Worm (Caenorhabditis elegans): ENCODE results near the gene cope-1.

cope-1 gene

ce11 chrIII:13426036-13426435 is at the start of gene cope-1:
cope-1 (plus strand) TSS chrIII:13426264.
- no peak for TF ChIP-seq madf-2 (tag; optimal IDR thresholded peaks at IDR 0.05)
- TF ChIP-seq pqm-1 (tag; optimal IDR thresholded peaks at IDR 0.05), result no peak
- no peak for TF ChIP-seq ceh-18 (tag; optimal IDR thresholded peaks at IDR 0.05)
- TF ChIP-seq hlh-30 (tag; optimal IDR thresholded peaks at IDR 0.05; ENCODE audit: insufficient read depth), result no peak
- no peak for TF ChIP-seq unc-42 (tag; optimal IDR thresholded peaks at IDR 0.05)
- no peak for TF ChIP-seq hlh-8 (tag; optimal IDR thresholded peaks at IDR 0.05)
- no peak for TF ChIP-seq F13H6.1 (tag; optimal IDR thresholded peaks at IDR 0.05)
- TF ChIP-seq zip-5 (tag; optimal IDR thresholded peaks at IDR 0.05), result no peak
- TF ChIP-seq K02D7.2 (tag; optimal IDR thresholded peaks at IDR 0.05), result no peak
- TF ChIP-seq unc-55 (GFP tag; optimal IDR thresholded peaks at IDR 0.05), result no peak
- TF ChIP-seq tbx-2 (tag; optimal IDR thresholded peaks at IDR 0.05), result no peak
- TF ChIP-seq sdc-2 (tag; optimal IDR thresholded peaks at IDR 0.05), result no peak
- no peak for TF ChIP-seq C38D4.7 (GFP tag; optimal IDR thresholded peaks at IDR 0.05)
- TF ChIP-seq pros-1 (tag; optimal IDR thresholded peaks at IDR 0.05), result no peak
- TF ChIP-seq ceh-22 (tag; optimal IDR thresholded peaks at IDR 0.05), result no peak
- TF ChIP-seq pax-1 (tag; optimal IDR thresholded peaks at IDR 0.05), result no peak

- no peak for TF ChIP-seq pros-1 (tag; optimal IDR thresholded peaks at IDR 0.05)
- no peak for TF ChIP-seq hlh-6 (tag; optimal IDR thresholded peaks at IDR 0.05)
- TF ChIP-seq unc-42 (tag; optimal IDR thresholded peaks at IDR 0.05), result peak; percentile 83
- no peak for TF ChIP-seq nfya-1 (tag; optimal IDR thresholded peaks at IDR 0.05)
- peak; percentile 12 for TF ChIP-seq ceh-31 (tag; optimal IDR thresholded peaks at IDR 0.05)
- TF ChIP-seq che-1 (tag; optimal IDR thresholded peaks at IDR 0.05), result no peak
These were observed 49.7 kb upstream of the cope-1 start, which contains the start of gene lis-1 for ce11 chrIII:13376304-13376760. lis-1 (minus strand) TSS chrIII:13376710.

ce11 chrIII:13377249-13377648 is 48.8 kb upstream of the cope-1 start:
- TF ChIP-seq ceh-31 (tag; optimal IDR thresholded peaks at IDR 0.05), result peak; percentile 15
- TF ChIP-seq unc-42 (tag; optimal IDR thresholded peaks at IDR 0.05), result peak; percentile 9
- TF ChIP-seq fkh-6 (tag; optimal IDR thresholded peaks at IDR 0.05), result no peak
- peak; percentile 83 for TF ChIP-seq nfya-1 (tag; optimal IDR thresholded peaks at IDR 0.05)
- peak; percentile 25 for TF ChIP-seq elt-2 (tag; optimal IDR thresholded peaks at IDR 0.05)

ce11 chrIII:13378242-13378641 is 47.8 kb upstream of the cope-1 start, which contains the start of gene T03F6.10:
T03F6.10 (minus strand) TSS chrIII:13378342.
- no peak for TF ChIP-seq unc-55 (GFP tag; optimal IDR thresholded peaks at IDR 0.05)
- TF ChIP-seq che-1 (tag; optimal IDR thresholded peaks at IDR 0.05), result no peak
- no peak for TF ChIP-seq T23F11.4 (GFP tag; optimal IDR thresholded peaks at IDR 0.05)
- no peak for TF ChIP-seq hlh-13 (GFP tag; optimal IDR thresholded peaks at IDR 0.05)
- TF ChIP-seq fkh-10 (GFP tag; optimal IDR thresholded peaks at IDR 0.05), result no peak
- no peak for TF ChIP-seq fkh-6 (tag; optimal IDR thresholded peaks at IDR 0.05)
- no peak for TF ChIP-seq eyg-1 (tag; optimal IDR thresholded peaks at IDR 0.05)
- TF ChIP-seq lim-6 (tag; optimal IDR thresholded peaks at IDR 0.05), result no peak
- no peak for TF ChIP-seq rnt-1 (tag; optimal IDR thresholded peaks at IDR 0.05)
- no peak for TF ChIP-seq ceh-34 (tag; optimal IDR thresholded peaks at IDR 0.05)
- TF ChIP-seq pqm-1 (tag; optimal IDR thresholded peaks at IDR 0.05), result no peak
- TF ChIP-seq sox-4 (tag; optimal IDR thresholded peaks at IDR 0.05), result no peak
- no peak for TF ChIP-seq unc-3 (GFP tag; conservative IDR thresholded peaks at IDR 0.05)
- TF ChIP-seq unc-3 (tag; optimal IDR thresholded peaks at IDR 0.05), result no peak
- no peak for TF ChIP-seq ama-1 (optimal IDR thresholded peaks at IDR 0.05)

- TF ChIP-seq K02D7.2 (tag; optimal IDR thresholded peaks at IDR 0.05), result no peak
- TF ChIP-seq ceh-45 (GFP tag; IDR thresholded peaks at IDR 0.05), result no peak
- no peak for TF ChIP-seq ceh-22 (tag; optimal IDR thresholded peaks at IDR 0.05)
- TF ChIP-seq Y22D7AL.16 (tag; optimal IDR thresholded peaks at IDR 0.05), result no peak
- TF ChIP-seq unc-55 (GFP tag; optimal IDR thresholded peaks at IDR 0.05), result no peak
- TF ChIP-seq ceh-18 (tag; optimal IDR thresholded peaks at IDR 0.05), result no peak
- TF ChIP-seq sox-4 (tag; optimal IDR thresholded peaks at IDR 0.05), result no peak
- no peak for TF ChIP-seq ref-2 (tag; optimal IDR thresholded peaks at IDR 0.05)
- TF ChIP-seq npax-4 (tag; optimal IDR thresholded peaks at IDR 0.05), result no peak
- no peak for TF ChIP-seq odd-2 (tag; optimal IDR thresholded peaks at IDR 0.05)
- TF ChIP-seq pqm-1 (tag; optimal IDR thresholded peaks at IDR 0.05), result no peak
- no peak for TF ChIP-seq tbx-7 (tag; optimal IDR thresholded peaks at IDR 0.05)
- TF ChIP-seq pha-2 (tag; optimal IDR thresholded peaks at IDR 0.05), result no peak
- no peak for TF ChIP-seq unc-86 (tag; optimal IDR thresholded peaks at IDR 0.05)
- no peak for TF ChIP-seq hlh-13 (GFP tag; optimal IDR thresholded peaks at IDR 0.05)
- TF ChIP-seq hlh-15 (tag; optimal IDR thresholded peaks at IDR 0.05), result no peak
- no peak for TF ChIP-seq C38D4.7 (GFP tag; optimal IDR thresholded peaks at IDR 0.05)
- TF ChIP-seq hlh-6 (tag; optimal IDR thresholded peaks at IDR 0.05), result no peak
- no peak for TF ChIP-seq unc-3 (GFP tag; conservative IDR thresholded peaks at IDR 0.05)
- no peak for TF ChIP-seq unc-3 (tag; optimal IDR thresholded peaks at IDR 0.05)
These were observed 45.9 kb upstream of the cope-1 start, which contains the start of gene T03F6.6 for ce11 chrIII:13380196-13380595. T03F6.6 (minus strand) TSS chrIII:13380296.

Measured in whole organism, late embryonic.